Worm (Caenorhabditis elegans) whole organism, L4 larva: ENCODE data around the gene srxa-11.

Experiments used
- F26F4.8 ChIP-seq: fragments of 200-800 bp; sonication (Bioruptor generic); conservative IDR thresholded peaks from 2 replicates; pipeline ENCODE4 v1.3.6; 2022; ENCODE audit warnings: missing genetic modification characterization, missing compliant biosample characterization
- F44E2.7 ChIP-seq: fragments of 200-800 bp; sonication (Bioruptor generic); IDR thresholded peaks from 2 replicates; pipeline ENCODE4 v2.1.2; 2022; ENCODE audit warnings: missing genetic modification characterization, missing compliant biosample characterization
- R02D3.7 ChIP-seq: fragments of 150-350 bp; sonication (generic microtip); optimal IDR thresholded peaks from 3 replicates; lab custom pipeline; 2014; ENCODE audit warnings: missing biosample characterization, missing genetic modification characterization
- Y105C5A.15 ChIP-seq: fragments of 200-800 bp; sonication (Bioruptor generic); IDR thresholded peaks from 2 replicates; pipeline ENCODE4 v1.3.6; 2022; ENCODE audit warnings: missing genetic modification characterization, missing compliant biosample characterization
- Y48G9A.11 ChIP-seq: fragments of 200-800 bp; sonication (Bioruptor generic); IDR thresholded peaks from 2 replicates; pipeline ENCODE4 v1.3.6; 2022; ENCODE audit warnings: missing genetic modification reagents, missing genetic modification characterization, missing compliant biosample characterization
- Y5F2A.4 ChIP-seq: fragments of 200-800 bp; sonication (Bioruptor generic); optimal IDR thresholded peaks from 2 replicates; lab custom pipeline; 2018; ENCODE audit warnings: mild to moderate bottlenecking, missing genetic modification characterization, missing compliant biosample characterization
- Y75B8A.6 ChIP-seq: fragments of 200-800 bp; sonication (Bioruptor generic); IDR thresholded peaks from 2 replicates; pipeline ENCODE4 v1.3.6; 2022; ENCODE audit warnings: missing genetic modification reagents, missing genetic modification characterization, missing compliant biosample characterization
- ZK337.2 ChIP-seq: fragments of 200-800 bp; sonication (Bioruptor generic); IDR thresholded peaks from 2 replicates; pipeline ENCODE4 v1.3.6; 2022; ENCODE audit warnings: missing genetic modification reagents, missing genetic modification characterization, missing compliant biosample characterization
- aha-1 ChIP-seq: fragments of 150-350 bp; peaks from one replicate; lab custom pipeline; 2014; ENCODE audit warnings: missing biosample characterization, missing genetic modification characterization
- aly-2 ChIP-seq: sonication (generic microtip); optimal IDR thresholded peaks from 2 replicates; lab custom pipeline; 2018; ENCODE audit warnings: missing biosample characterization, missing genetic modification characterization
- ama-1 ChIP-seq: fragments of 150-350 bp; optimal IDR thresholded peaks from 2 replicates; lab custom pipeline; 2014; ENCODE audit warnings: inconsistent platforms, mixed read lengths
- arid-1 ChIP-seq: fragments of 200-800 bp; sonication (Bioruptor generic); conservative IDR thresholded peaks from 2 replicates; pipeline ENCODE4 v1.3.6; 2022; ENCODE audit warnings: missing genetic modification reagents, missing genetic modification characterization, missing compliant biosample characterization
- ceh-20 ChIP-seq: fragments of 200-800 bp; sonication (Bioruptor generic); IDR thresholded peaks from 2 replicates; pipeline ENCODE4 v1.3.6; 2022; ENCODE audit warnings: missing genetic modification reagents, missing genetic modification characterization, missing compliant biosample characterization
- ceh-32 ChIP-seq: sonication (generic microtip); optimal IDR thresholded peaks from 2 replicates; lab custom pipeline; 2016; ENCODE audit warnings: mild to moderate bottlenecking, missing genetic modification characterization, missing compliant biosample characterization; ENCODE audit not compliant: poor library complexity
- cey-2 ChIP-seq: sonication (generic microtip); optimal IDR thresholded peaks from 3 replicates; lab custom pipeline; 2017; ENCODE audit warnings: missing genetic modification characterization, mild to moderate bottlenecking, missing compliant biosample characterization, antibody characterized with exemption, borderline replicate concordance; ENCODE audit not compliant: insufficient read depth
- daf-16 ChIP-seq, 3 experiments: sonication (generic microtip); optimal IDR thresholded peaks; 2 replicates each; lab custom pipeline; 2016 to 2017; ENCODE audit warnings: missing genetic modification characterization in 3 of 3, missing genetic modification reagents in 3 of 3, mild to moderate bottlenecking in 2 of 3, missing compliant biosample characterization in 2 of 3, missing biosample characterization in 1 of 3, moderate library complexity in 1 of 3
- daf-8 ChIP-seq: fragments of 200-800 bp; sonication (Bioruptor generic); IDR thresholded peaks from 2 replicates; pipeline ENCODE4 v1.3.6; 2022; ENCODE audit warnings: missing genetic modification characterization, missing compliant biosample characterization
- dmd-6 ChIP-seq: fragments of 200-800 bp; sonication (Bioruptor generic); IDR thresholded peaks from 2 replicates; pipeline ENCODE4 v1.3.6; 2022; ENCODE audit warnings: missing genetic modification reagents, missing genetic modification characterization, missing compliant biosample characterization
- dmd-8 ChIP-seq: fragments of 200-800 bp; sonication (Bioruptor generic); IDR thresholded peaks from 2 replicates; pipeline ENCODE4 v1.3.6; 2022; ENCODE audit warnings: missing genetic modification characterization, missing compliant biosample characterization
- dmd-9 ChIP-seq: fragments of 200-800 bp; sonication (Bioruptor generic); IDR thresholded peaks from 2 replicates; pipeline ENCODE4 v1.3.6; 2022; ENCODE audit warnings: missing genetic modification reagents, missing genetic modification characterization, missing compliant biosample characterization
- dpl-1 ChIP-seq: fragments of 150-350 bp; optimal IDR thresholded peaks from 2 replicates; lab custom pipeline; 2014; ENCODE audit warnings: missing biosample characterization, missing genetic modification reagents, missing genetic modification characterization
- duxl-1 ChIP-seq: sonication (generic microtip); optimal IDR thresholded peaks from 2 replicates; lab custom pipeline; 2016; ENCODE audit warnings: mild to moderate bottlenecking, missing genetic modification characterization, moderate library complexity, missing compliant biosample characterization; ENCODE audit not compliant: poor library complexity
- dve-1 ChIP-seq: sonication (generic microtip); optimal IDR thresholded peaks from 2 replicates; lab custom pipeline; 2017; ENCODE audit warnings: antibody characterized with exemption, mild to moderate bottlenecking, missing genetic modification characterization, missing compliant biosample characterization; ENCODE audit not compliant: insufficient read depth
- fkh-10 ChIP-seq: fragments of 150-350 bp; optimal IDR thresholded peaks from 2 replicates; lab custom pipeline; 2014; ENCODE audit warnings: missing biosample characterization, missing genetic modification reagents, missing genetic modification characterization
- fos-1 ChIP-seq: fragments of 150-350 bp; optimal IDR thresholded peaks from 2 replicates; lab custom pipeline; 2014; ENCODE audit warnings: missing biosample characterization, missing genetic modification characterization
- hlh-11 ChIP-seq: fragments of 200-800 bp; sonication (Bioruptor generic); optimal IDR thresholded peaks from 2 replicates; lab custom pipeline; 2018; ENCODE audit warnings: mild to moderate bottlenecking, missing genetic modification characterization, missing compliant biosample characterization
- lin-13 ChIP-seq: fragments of 150-350 bp; optimal IDR thresholded peaks from 2 replicates; lab custom pipeline; 2014; ENCODE audit warnings: missing biosample characterization, missing genetic modification reagents, missing genetic modification characterization
- madf-9 ChIP-seq: fragments of 200-800 bp; sonication (Bioruptor generic); conservative IDR thresholded peaks from 2 replicates; pipeline ENCODE4 v1.3.6; 2022; ENCODE audit warnings: missing genetic modification reagents, missing genetic modification characterization, missing compliant biosample characterization
- mdt-29 ChIP-seq: fragments of 200-800 bp; sonication (Bioruptor generic); IDR thresholded peaks from 2 replicates; pipeline ENCODE4 v1.3.6; 2022; ENCODE audit warnings: missing genetic modification reagents, missing genetic modification characterization, missing compliant biosample characterization
- mes-2 ChIP-seq: sonication (generic microtip); optimal IDR thresholded peaks from 2 replicates; lab custom pipeline; 2016; ENCODE audit warnings: missing genotype, mild to moderate bottlenecking, missing genetic modification characterization, missing compliant biosample characterization; ENCODE audit not compliant: poor library complexity, severe bottlenecking
- mxl-2 ChIP-seq: fragments of 200-800 bp; sonication (Bioruptor generic); conservative IDR thresholded peaks from 2 replicates; pipeline ENCODE4 v1.3.6; 2022; ENCODE audit warnings: missing genetic modification reagents, missing genetic modification characterization, missing compliant biosample characterization
- nhr-10 ChIP-seq: fragments of 150-350 bp; optimal IDR thresholded peaks from 2 replicates; lab custom pipeline; 2014; ENCODE audit warnings: missing biosample characterization, missing genetic modification characterization
- nhr-102 ChIP-seq: sonication (generic microtip); optimal IDR thresholded peaks from 2 replicates; lab custom pipeline; 2016; ENCODE audit warnings: mild to moderate bottlenecking, missing genetic modification characterization, moderate library complexity, missing compliant biosample characterization
- nhr-11 ChIP-seq: fragments of 150-350 bp; optimal IDR thresholded peaks from 2 replicates; lab custom pipeline; 2014; ENCODE audit warnings: missing biosample characterization, missing genetic modification characterization
- nhr-237 ChIP-seq: sonication (generic microtip); optimal IDR thresholded peaks from 2 replicates; lab custom pipeline; 2017; ENCODE audit warnings: missing biosample characterization, missing genetic modification characterization
- nhr-28 ChIP-seq: fragments of 150-350 bp; optimal IDR thresholded peaks from 2 replicates; lab custom pipeline; 2014; ENCODE audit warnings: missing biosample characterization, missing genetic modification characterization
- nhr-42 ChIP-seq: fragments of 200-800 bp; sonication (Bioruptor generic); IDR thresholded peaks from 2 replicates; pipeline ENCODE4 v1.3.6; 2022; ENCODE audit warnings: missing genetic modification characterization, missing compliant biosample characterization
- nhr-48 ChIP-seq: sonication (generic microtip); optimal IDR thresholded peaks from 2 replicates; lab custom pipeline; 2016; ENCODE audit warnings: mild to moderate bottlenecking, missing genetic modification characterization, missing compliant biosample characterization
- nhr-6 ChIP-seq: fragments of 150-350 bp; optimal IDR thresholded peaks from 2 replicates; lab custom pipeline; 2014; ENCODE audit warnings: missing biosample characterization, missing genetic modification characterization
- nhr-77 ChIP-seq: fragments of 150-350 bp; optimal IDR thresholded peaks from 2 replicates; lab custom pipeline; 2014; ENCODE audit warnings: missing biosample characterization, missing genetic modification characterization
- pqm-1 ChIP-seq: sonication (generic microtip); optimal IDR thresholded peaks from 2 replicates; lab custom pipeline; 2017; ENCODE audit warnings: missing biosample characterization, missing genetic modification characterization
- saeg-2 ChIP-seq: fragments of 200-800 bp; sonication (Bioruptor generic); IDR thresholded peaks from 2 replicates; pipeline ENCODE4 v1.3.6; 2022; ENCODE audit warnings: missing genetic modification reagents, missing genetic modification characterization, missing compliant biosample characterization
- set-16 ChIP-seq: fragments of 200-800 bp; sonication (Bioruptor generic); IDR thresholded peaks from 2 replicates; pipeline ENCODE4 v1.3.6; 2022; ENCODE audit warnings: missing genetic modification reagents, missing genetic modification characterization, missing compliant biosample characterization
- tra-1 ChIP-seq: fragments of 200-800 bp; sonication (Bioruptor generic); IDR thresholded peaks from 2 replicates; pipeline ENCODE4 v1.3.6; 2022; ENCODE audit warnings: missing genetic modification reagents, missing genetic modification characterization, missing compliant biosample characterization
- unc-39 ChIP-seq: sonication (generic microtip); optimal IDR thresholded peaks from 2 replicates; lab custom pipeline; 2017; ENCODE audit warnings: missing biosample characterization, missing genetic modification characterization
- zip-2 ChIP-seq: fragments of 150-350 bp; optimal IDR thresholded peaks from 2 replicates; lab custom pipeline; 2014; ENCODE audit warnings: missing biosample characterization, missing genetic modification characterization
- ztf-11 ChIP-seq: fragments of 150-350 bp; optimal IDR thresholded peaks from 2 replicates; lab custom pipeline; 2014; ENCODE audit warnings: missing biosample characterization, missing genetic modification characterization
- ztf-7 ChIP-seq: fragments of 150-350 bp; optimal IDR thresholded peaks from 2 replicates; lab custom pipeline; 2014; ENCODE audit warnings: missing biosample characterization, missing genetic modification characterization

Gene srxa-11

ce11 chrV:13893583-13893982, 30.4 kb upstream of the srxa-11 start (continued):
- TF ChIP-seq fkh-10 (no peak), R02D3.7 (tag; lab: Kevin White, UChicago) (no peak)

ce11 chrV:13898356-13898755, 25.6 kb upstream of the srxa-11 start, which contains the start of gene cyp-35C1:
Gene cyp-35C1, minus strand, starts transcription at chrV:13898487.
- TF ChIP-seq arid-1 (no peak), hlh-11 (peak; percentile 15), dmd-9 (GFP tag; lab: Robert Waterston, UW) (no peak), daf-16 (GFP tag; optimal IDR thresholded peaks at IDR 0.05; lab: Kevin White, UChicago) (no peak), daf-16 (tag; optimal IDR thresholded peaks at IDR 0.05; lab: Kevin White, UChicago) (peak; percentile 39), fos-1 (no peak), ZK337.2 (no peak), nhr-28 (peak; percentile 93), ztf-11 (no peak), mxl-2 (no peak), nhr-10 (no peak), Y105C5A.15 (GFP tag; lab: Robert Waterston, UW) (no peak), pqm-1 (peak; percentile 12), nhr-102 (tag; lab: Kevin White, UChicago) (no peak), nhr-77 (peak; percentile 69), dmd-8 (GFP tag; lab: Robert Waterston, UW) (no peak), saeg-2 (GFP tag; lab: Robert Waterston, UW) (0 out of 2 replicates have a peak, but pooled peaks have one; percentile 33), duxl-1 (tag; lab: Kevin White, UChicago) (no peak), mes-2 (no peak), unc-39 (tag; lab: Kevin White, UChicago) (no peak), nhr-237 (tag; lab: Kevin White, UChicago) (no peak), ceh-32 (tag; lab: Kevin White, UChicago) (no peak), lin-13 (GFP tag; lab: Kevin White, UChicago) (no peak), ceh-20 (GFP tag; lab: Robert Waterston, UW) (no peak), madf-9 (GFP tag; lab: Robert Waterston, UW) (no peak), aha-1 (peak; percentile 49), dve-1 (peak; percentile 19), ama-1 (no peak), nhr-42 (GFP tag; lab: Robert Waterston, UW) (no peak), dmd-6 (0 out of 2 replicates have a peak, but pooled peaks have one; percentile 11), zip-2 (tag; lab: Kevin White, UChicago) (no peak), dpl-1 (GFP tag; lab: Kevin White, UChicago) (no peak), cey-2 (no peak), Y5F2A.4 (GFP tag; lab: Kevin White, UChicago) (no peak), F26F4.8 (GFP tag; lab: Robert Waterston, UW) (no peak)

ce11 chrV:13899213-13899612, 24.7 kb upstream of the srxa-11 start, which contains the start of gene oac-3:
Gene oac-3, plus strand, starts transcription at chrV:13899513.
- TF ChIP-seq dmd-8 (GFP tag; lab: Robert Waterston, UW) (no peak), ztf-7 (tag; lab: Kevin White, UChicago) (no peak), ceh-32 (tag; lab: Kevin White, UChicago) (no peak), nhr-6 (tag; lab: Kevin White, UChicago) (no peak), set-16 (no peak), tra-1 (GFP tag; lab: Robert Waterston, UW) (no peak), dmd-6 (no peak), nhr-102 (tag; lab: Kevin White, UChicago) (no peak), Y48G9A.11 (GFP tag; lab: Robert Waterston, UW) (no peak), mdt-29 (GFP tag; lab: Robert Waterston, UW) (no peak), F44E2.7 (no peak), nhr-11 (tag; lab: Kevin White, UChicago) (no peak), arid-1 (no peak), nhr-48 (tag; lab: Kevin White, UChicago) (no peak), R02D3.7 (tag; lab: Kevin White, UChicago) (no peak), nhr-28 (no peak), daf-8 (GFP tag; lab: Robert Waterston, UW) (no peak), aly-2 (tag; lab: Kevin White, UChicago) (no peak), Y75B8A.6 (GFP tag; lab: Robert Waterston, UW) (no peak)
